Fruit fly (Drosophila melanogaster) Kc167 (cell line): ENCODE measurements around the gene CG18749.

ENCODE experiments used
- Myc ChIP-seq: fragments of >200 bp; optimal IDR thresholded peaks from 2 replicates; lab custom pipeline; 2017; ENCODE audit warnings: missing external identifiers
- Sin3A ChIP-seq: fragments of >200 bp; optimal IDR thresholded peaks from 2 replicates; lab custom pipeline; 2018; ENCODE audit warnings: missing external identifiers
- h ChIP-seq: fragments of >200 bp; optimal IDR thresholded peaks from 3 replicates; lab custom pipeline; 2018; ENCODE audit warnings: missing external identifiers
- psq ChIP-seq: fragments of >200 bp; optimal IDR thresholded peaks from 2 replicates; lab custom pipeline; 2017; ENCODE audit warnings: missing external identifiers
- ttk ChIP-seq: sonication (Bioruptor generic); optimal IDR thresholded peaks from 2 replicates; lab custom pipeline; 2017; ENCODE audit warnings: missing external identifiers

DNA sequence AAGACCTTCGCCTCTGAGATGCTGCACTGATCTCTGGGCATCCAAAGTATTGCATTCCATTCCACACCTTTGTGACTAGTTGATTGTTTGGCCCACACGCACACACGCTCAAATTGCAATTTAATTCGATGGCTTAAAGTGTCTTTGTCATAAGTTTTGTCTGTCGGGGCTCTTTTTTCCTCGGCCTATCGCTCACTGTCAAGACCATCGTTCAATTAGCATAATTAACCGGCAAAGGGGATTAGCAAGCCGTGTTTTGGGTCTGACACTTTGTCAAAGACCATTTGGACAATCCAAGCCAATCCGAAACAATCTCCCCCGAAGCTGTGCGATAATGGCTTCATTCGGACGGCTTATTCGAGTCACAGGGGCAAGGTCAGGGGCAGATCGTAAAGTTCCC, 10.5 kb downstream of the CG18749 start:
- TF ChIP-seq Sin3A (lab: Kevin White, UChicago) = no peak
- TF ChIP-seq ttk (lab: Kevin White, UChicago) = no peak
- TF ChIP-seq psq (lab: Kevin White, UChicago) = no peak
- TF ChIP-seq h = no peak
- TF ChIP-seq Myc (lab: Kevin White, UChicago) = no peak
